Fruit fly (Drosophila melanogaster): ENCODE results near the gene CG45045.

DNA sequence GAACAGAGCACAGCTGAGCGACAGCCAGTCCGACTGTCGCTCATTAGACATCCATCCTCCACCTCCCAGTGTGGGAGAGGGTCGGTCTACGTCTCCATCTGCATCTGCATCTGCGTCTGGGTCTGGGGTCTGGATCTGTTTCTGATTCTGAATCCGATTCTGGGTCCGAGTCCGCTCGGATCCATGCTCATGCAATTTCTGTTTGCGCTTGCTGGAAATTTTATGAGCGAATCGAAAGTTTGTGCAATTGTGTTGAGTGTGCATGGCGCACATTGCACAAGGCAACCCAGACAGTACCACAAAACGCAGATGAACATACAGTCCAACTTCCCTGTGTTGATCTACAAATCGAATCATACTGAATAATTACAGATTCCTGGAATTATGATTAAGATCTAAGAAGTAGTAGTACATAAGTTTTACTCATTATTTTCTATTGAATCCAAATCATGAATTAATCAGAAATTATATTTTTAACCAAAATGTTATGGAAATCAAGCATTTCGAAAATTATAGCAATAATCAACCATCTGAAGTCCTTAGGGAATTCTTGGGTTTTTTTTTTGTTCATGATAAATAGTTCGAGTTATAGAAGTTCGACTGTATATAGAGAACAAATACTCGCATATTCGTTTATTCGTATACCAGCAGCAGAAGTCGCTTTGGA is 35.8 kb downstream of the CG45045 start:
- TF ChIP-seq CG11617 (GFP tag; optimal IDR thresholded peaks at IDR 0.05) (peak; percentile 84), CG1620 (GFP tag; optimal IDR thresholded peaks at IDR 0.05) (peak; percentile 58), Clk (GFP tag; optimal IDR thresholded peaks at IDR 0.05) (peak; percentile 42), ovo (GFP tag; optimal IDR thresholded peaks at IDR 0.05) (peak; percentile 19), Mnt (GFP tag; optimal IDR thresholded peaks at IDR 0.05) (no peak)
